Worm (Caenorhabditis elegans) whole organism, young adult: ENCODE results near the gene scl-13.

Experiments
- madf-6 ChIP-seq: fragments of 200-800 bp; sonication (Bioruptor generic); IDR thresholded peaks from 2 replicates; pipeline ENCODE4 v1.3.6; 2022; ENCODE audit warnings: missing genetic modification reagents, missing genetic modification characterization, missing compliant biosample characterization
- snpc-4 ChIP-seq, 5 experiments: fragments of 150-350 bp in 1 of 5; sonication (generic microtip) in 4 of 5; optimal IDR thresholded peaks; 2 replicates each; lab custom pipeline; 2014 to 2018; ENCODE audit warnings: missing genetic modification characterization in 5 of 5, missing biosample characterization in 3 of 5, antibody characterized with exemption in 2 of 5, mild to moderate bottlenecking in 2 of 5, missing compliant biosample characterization in 2 of 5, missing genotype in 2 of 5, moderate library complexity in 2 of 5, missing genetic modification reagents in 1 of 5
- ztf-25 ChIP-seq: fragments of 200-800 bp; sonication (Bioruptor generic); IDR thresholded peaks from 2 replicates; pipeline ENCODE4 v1.3.6; 2022; ENCODE audit warnings: missing genetic modification reagents, missing genetic modification characterization, missing compliant biosample characterization

DNA sequence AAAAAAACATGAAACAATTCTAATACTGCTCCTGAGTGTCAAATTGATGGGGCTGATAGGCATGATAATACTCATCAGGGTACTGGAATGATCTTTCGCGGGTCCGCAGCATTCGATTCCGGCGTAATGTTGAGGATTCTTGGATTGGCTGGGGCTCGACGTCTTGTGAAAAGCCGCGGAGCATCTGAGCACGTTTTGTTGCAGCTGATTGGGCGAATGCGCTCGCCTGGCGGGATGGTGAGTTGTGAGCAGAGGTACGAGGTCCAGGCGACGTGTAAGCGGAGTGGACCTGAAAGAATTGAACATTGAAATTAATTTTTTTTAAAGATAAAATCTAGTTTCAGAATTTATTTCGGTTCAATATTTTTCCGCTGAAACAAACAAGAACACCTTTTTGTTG is 2.6 kb upstream of the scl-13 start:
- no peak for TF ChIP-seq madf-6 (GFP tag; lab: Robert Waterston, UW)
- no peak for TF ChIP-seq snpc-4 (GFP tag; optimal IDR thresholded peaks at IDR 0.05; lab: Kevin White, UChicago)
- no peak for TF ChIP-seq snpc-4 (tag; optimal IDR thresholded peaks at IDR 0.05; lab: Kevin White, UChicago)
- no peak for TF ChIP-seq ztf-25 (GFP tag; lab: Robert Waterston, UW)
